Worm (Caenorhabditis elegans): Measurements from ENCODE around the gene F47B10.3.

F47B10.3 gene

ce11 chrX:10901766-10902165 is 9.8 kb downstream of the F47B10.3 start:
- TF ChIP-seq mls-2 (tag; optimal IDR thresholded peaks at IDR 0.05) = no peak
- TF ChIP-seq mab-5 (tag; optimal IDR thresholded peaks at IDR 0.05) = no peak
- TF ChIP-seq zip-8 (tag; optimal IDR thresholded peaks at IDR 0.05) = no peak
- no peak for TF ChIP-seq ces-1 (GFP tag; optimal IDR thresholded peaks at IDR 0.05)
- TF ChIP-seq M03D4.4 (tag; optimal IDR thresholded peaks at IDR 0.05) = no peak
- no peak for TF ChIP-seq nhr-28 (tag; optimal IDR thresholded peaks at IDR 0.05)

ce11 chrX:10902723-10903322 is 10.8 kb downstream of the F47B10.3 start, which contains the start of gene acbp-3:
Gene acbp-3 (plus strand): TSS chrX:10903272.
- TF ChIP-seq sem-2 (GFP tag; optimal IDR thresholded peaks at IDR 0.05) (no peak), blmp-1 (tag; optimal IDR thresholded peaks at IDR 0.05) (no peak), ceh-39 (tag; optimal IDR thresholded peaks at IDR 0.05) (no peak), lsy-2 (tag; optimal IDR thresholded peaks at IDR 0.05) (no peak), ceh-43 (GFP tag; optimal IDR thresholded peaks at IDR 0.05) (no peak), pha-4 (tag; optimal IDR thresholded peaks at IDR 0.05) (no peak), drap-1 (GFP tag; optimal IDR thresholded peaks at IDR 0.05) (no peak), hlh-1 (tag; optimal IDR thresholded peaks at IDR 0.05) (no peak), nhr-76 (tag; optimal IDR thresholded peaks at IDR 0.05) (no peak)

ce11 chrX:10903416-10903815 is 11.4 kb downstream of the F47B10.3 start:
- no peak for TF ChIP-seq elt-3 (tag; optimal IDR thresholded peaks at IDR 0.05)
- no peak for TF ChIP-seq zip-8 (tag; optimal IDR thresholded peaks at IDR 0.05)
- TF ChIP-seq mep-1 (tag; optimal IDR thresholded peaks at IDR 0.05) = no peak
- TF ChIP-seq lin-13 (tag; optimal IDR thresholded peaks at IDR 0.05) = no peak
- no peak for TF ChIP-seq pha-4 (tag; optimal IDR thresholded peaks at IDR 0.05)
- TF ChIP-seq mls-2 (tag; optimal IDR thresholded peaks at IDR 0.05) = no peak
- TF ChIP-seq ham-2 (GFP tag; optimal IDR thresholded peaks at IDR 0.05) = no peak
- no peak for TF ChIP-seq nhr-237 (tag; optimal IDR thresholded peaks at IDR 0.05)
- TF ChIP-seq sem-2 (GFP tag; optimal IDR thresholded peaks at IDR 0.05) = no peak
- no peak for TF ChIP-seq drap-1 (GFP tag; optimal IDR thresholded peaks at IDR 0.05)
- TF ChIP-seq cnd-1 (tag; optimal IDR thresholded peaks at IDR 0.05) = no peak
- no peak for TF ChIP-seq M03D4.4 (tag; optimal IDR thresholded peaks at IDR 0.05)
- no peak for TF ChIP-seq ceh-39 (tag; optimal IDR thresholded peaks at IDR 0.05)
- TF ChIP-seq lin-32 (GFP tag; optimal IDR thresholded peaks at IDR 0.05) = no peak
- TF ChIP-seq nhr-2 (tag; optimal IDR thresholded peaks at IDR 0.05) = no peak
- TF ChIP-seq flh-1 (GFP tag; optimal IDR thresholded peaks at IDR 0.05) = no peak
- TF ChIP-seq ceh-43 (GFP tag; optimal IDR thresholded peaks at IDR 0.05) = no peak

DNA sequence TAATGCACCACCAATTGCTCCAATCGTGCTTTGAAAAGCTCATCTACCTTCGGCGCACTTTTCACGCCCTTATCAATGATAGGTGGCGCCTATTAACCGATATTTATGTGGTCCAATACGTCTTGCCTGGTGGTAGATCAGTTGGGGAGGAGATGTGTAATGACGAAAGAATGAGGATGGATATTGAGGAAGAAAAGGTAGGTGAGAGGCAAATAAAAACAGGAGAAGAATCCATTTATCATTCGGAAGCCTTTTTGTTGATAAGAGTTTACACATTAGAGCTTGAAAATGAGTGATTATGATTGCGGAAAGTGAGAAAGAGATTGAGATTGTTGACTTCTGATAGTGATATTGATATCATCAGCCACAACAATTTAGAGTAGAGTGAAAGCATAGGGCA is 15.4 kb downstream of the F47B10.3 start:
- TF ChIP-seq lin-32 (GFP tag; optimal IDR thresholded peaks at IDR 0.05) (no peak), unc-62 (GFP tag; optimal IDR thresholded peaks at IDR 0.05) (peak; percentile 53), mab-5 (tag; optimal IDR thresholded peaks at IDR 0.05) (peak; percentile 7), blmp-1 (tag; optimal IDR thresholded peaks at IDR 0.05) (no peak), mls-2 (tag; optimal IDR thresholded peaks at IDR 0.05) (no peak), elt-1 (tag; optimal IDR thresholded peaks at IDR 0.05; ENCODE audit: borderline replicate concordance, insufficient read depth) (no peak)

ce11 chrX:10909661-10910060 is 17.7 kb downstream of the F47B10.3 start:
- TF ChIP-seq mep-1 (tag; optimal IDR thresholded peaks at IDR 0.05) (no peak), cnd-1 (tag; optimal IDR thresholded peaks at IDR 0.05) (no peak), unc-120 (tag; optimal IDR thresholded peaks at IDR 0.05; ENCODE audit: poor library complexity, severe bottlenecking) (peak; percentile 38), ceh-43 (GFP tag; optimal IDR thresholded peaks at IDR 0.05) (no peak), unc-62 (GFP tag; optimal IDR thresholded peaks at IDR 0.05) (peak; percentile 55), nhr-2 (tag; optimal IDR thresholded peaks at IDR 0.05) (no peak)

DNA sequence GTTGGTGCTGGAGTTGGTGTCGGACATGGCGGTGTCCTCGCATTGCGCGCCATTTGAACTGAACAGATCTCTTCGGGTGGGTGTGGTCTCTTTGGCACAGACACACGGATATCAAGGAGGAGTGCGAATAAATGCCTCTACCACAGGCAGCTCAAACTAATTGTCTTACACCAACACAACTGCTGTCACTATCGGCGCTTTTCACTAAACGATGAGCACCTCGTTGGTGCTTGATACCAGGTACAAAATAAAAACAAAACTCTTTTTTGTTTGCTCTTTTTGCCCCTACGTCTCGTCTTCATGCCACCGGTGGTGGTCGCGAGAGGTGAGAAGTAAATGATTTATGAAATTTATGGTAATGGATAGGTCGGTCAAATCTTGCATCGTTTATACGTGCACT is 18.7 kb downstream of the F47B10.3 start, which contains the start of gene F47B10.8:
Gene F47B10.8 (minus strand): TSS at position 101 of the 400 bp plus-strand sequence.
- TF ChIP-seq bed-3 (GFP tag; optimal IDR thresholded peaks at IDR 0.05) = no peak
- TF ChIP-seq mls-2 (tag; optimal IDR thresholded peaks at IDR 0.05) = no peak
